Worm (Caenorhabditis elegans): ENCODE measurements around the gene str-190.
A peak's percentile ranks its signal among the peaks of the same experiment; 100 is the strongest.
"Not testable (repeated sequence)": the region's sequence is repeated elsewhere in the genome, so short reads cannot be mapped to it uniquely, and the experiment has no call there.

str-190 gene

DNA sequence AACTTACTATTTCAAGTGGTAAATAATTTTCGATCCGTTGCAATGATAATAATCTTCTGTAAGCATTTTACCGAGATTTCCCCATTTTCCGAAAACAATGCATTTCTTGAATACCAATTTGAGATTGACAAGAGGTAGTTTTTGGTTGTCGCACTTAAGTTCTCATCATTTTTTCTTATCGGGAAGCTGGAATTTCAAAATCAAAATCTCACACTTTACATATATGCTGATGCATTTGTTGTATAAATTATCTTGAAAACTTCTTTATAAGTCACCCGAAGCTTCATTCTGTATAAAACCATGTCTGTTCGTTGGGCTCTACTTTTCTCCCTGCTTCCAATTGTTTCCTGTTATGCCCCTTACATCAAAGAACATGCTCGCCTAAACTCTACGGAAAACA lies 26.9 kb downstream of the str-190 start, which contains the start of gene try-11:
TSS of gene try-11 (plus strand) at position 301 of the 400 bp plus-strand sequence.
- no peak for TF ChIP-seq ZK546.5 (tag; optimal IDR thresholded peaks at IDR 0.05)
- no peak for TF ChIP-seq nfya-1 (tag; optimal IDR thresholded peaks at IDR 0.05; ENCODE audit: insufficient read depth)
- no peak for TF ChIP-seq pqm-1 (tag; optimal IDR thresholded peaks at IDR 0.05)
- no peak for TF ChIP-seq R02D3.7 (tag; optimal IDR thresholded peaks at IDR 0.05)
- no peak for TF ChIP-seq sea-2 (GFP tag; optimal IDR thresholded peaks at IDR 0.05)
- no peak for TF ChIP-seq ceh-16 (tag; optimal IDR thresholded peaks at IDR 0.05)

DNA sequence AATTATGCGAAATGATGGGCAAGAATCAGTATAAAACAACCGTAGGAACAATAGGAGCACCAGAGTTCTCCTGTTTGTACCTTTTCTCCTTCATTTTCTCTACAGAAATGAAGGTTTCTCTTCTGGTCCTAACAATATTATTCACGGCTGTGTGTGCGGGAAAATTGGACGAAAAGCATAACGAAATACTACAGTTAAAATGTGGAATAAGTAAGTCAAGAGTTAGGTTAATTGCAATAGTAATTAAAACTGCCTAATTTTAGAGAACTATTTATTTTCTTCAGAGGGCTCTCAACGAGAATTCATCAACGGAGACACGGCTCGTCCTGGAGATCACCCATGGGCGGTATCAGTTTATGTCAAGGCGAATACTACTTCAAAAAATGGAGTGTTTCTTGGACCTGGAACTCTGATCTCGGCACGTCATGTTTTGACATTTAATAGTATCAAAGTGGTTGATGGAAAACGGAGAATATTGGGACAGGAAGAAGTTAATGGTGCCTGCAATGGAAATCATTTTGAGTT lies 28.9 kb downstream of the str-190 start, which contains the start of gene try-12:
TSS of gene try-12 (plus strand) at position 51 of the 525 bp plus-strand sequence.
- TF ChIP-seq ceh-28 (tag; optimal IDR thresholded peaks at IDR 0.05) (no peak), lsy-12 (tag; optimal IDR thresholded peaks at IDR 0.05) (no peak), hmg-11 (tag; optimal IDR thresholded peaks at IDR 0.05) (no peak), mdl-1 (tag; optimal IDR thresholded peaks at IDR 0.05) (no peak)

DNA sequence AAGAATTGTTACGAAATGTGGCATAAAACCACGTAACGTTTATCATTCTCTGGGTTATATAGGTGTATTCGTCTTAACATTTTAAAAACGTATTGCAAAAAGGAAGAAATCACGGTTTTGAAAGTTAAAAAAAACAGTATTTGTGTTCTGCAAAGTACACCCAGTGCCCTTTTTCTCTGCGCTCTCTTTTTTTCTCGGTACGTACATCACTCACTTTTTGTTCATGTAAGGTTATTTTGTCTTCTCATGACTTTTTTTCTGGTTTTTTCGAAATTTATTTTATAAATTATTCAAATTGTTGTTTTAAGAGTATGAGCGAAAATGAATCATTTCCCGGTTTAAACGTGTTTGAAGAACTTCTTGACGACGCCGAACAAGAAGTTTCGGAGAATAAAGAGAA lies 31.3 kb downstream of the str-190 start, which contains the start of gene F25E5.5:
TSS of gene F25E5.5 (plus strand) at position 301 of the 400 bp plus-strand sequence.
- TF ChIP-seq nhr-28 (tag; optimal IDR thresholded peaks at IDR 0.05) (no peak), ceh-28 (tag; optimal IDR thresholded peaks at IDR 0.05) (no peak), ZK546.5 (tag; optimal IDR thresholded peaks at IDR 0.05) (no peak), eor-1 (tag; optimal IDR thresholded peaks at IDR 0.05) (no peak), ztf-4 (tag; optimal IDR thresholded peaks at IDR 0.05) (no peak), fkh-2 (tag; optimal IDR thresholded peaks at IDR 0.05) (no peak), lin-15B (tag; optimal IDR thresholded peaks at IDR 0.05) (no peak), egl-27 (tag; optimal IDR thresholded peaks at IDR 0.05) (no peak), egl-5 (tag; optimal IDR thresholded peaks at IDR 0.05) (no peak), snpc-4 (tag; optimal IDR thresholded peaks at IDR 0.05) (no peak), elt-1 (tag; optimal IDR thresholded peaks at IDR 0.05) (no peak), nhr-77 (tag; optimal IDR thresholded peaks at IDR 0.05) (no peak)

DNA sequence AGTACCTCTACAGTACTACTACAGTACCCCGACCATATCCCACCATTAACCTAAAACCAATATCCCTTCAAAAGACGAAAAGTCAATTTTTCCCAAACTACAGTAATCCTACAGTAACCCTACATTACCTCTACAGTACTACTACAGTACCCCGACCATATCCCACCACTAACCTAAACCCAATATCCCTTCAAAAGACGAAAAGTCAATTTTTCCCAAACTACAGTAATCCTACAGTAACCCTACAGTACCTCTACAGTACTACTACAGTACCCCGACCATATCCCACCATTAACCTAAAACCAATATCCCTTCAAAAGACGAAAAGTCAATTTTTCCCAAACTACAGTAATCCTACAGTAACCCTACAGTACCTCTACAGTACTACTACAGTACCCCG lies 34.0 kb downstream of the str-190 start, which contains the start of gene nhr-141:
TSS of gene nhr-141 (plus strand) at position 331 of the 400 bp plus-strand sequence.
- TF ChIP-seq nfya-1 (tag; optimal IDR thresholded peaks at IDR 0.05; ENCODE audit: insufficient read depth); nhr-12 (tag; optimal IDR thresholded peaks at IDR 0.05); snpc-4 (tag; optimal IDR thresholded peaks at IDR 0.05): not testable (repeated sequence)

DNA sequence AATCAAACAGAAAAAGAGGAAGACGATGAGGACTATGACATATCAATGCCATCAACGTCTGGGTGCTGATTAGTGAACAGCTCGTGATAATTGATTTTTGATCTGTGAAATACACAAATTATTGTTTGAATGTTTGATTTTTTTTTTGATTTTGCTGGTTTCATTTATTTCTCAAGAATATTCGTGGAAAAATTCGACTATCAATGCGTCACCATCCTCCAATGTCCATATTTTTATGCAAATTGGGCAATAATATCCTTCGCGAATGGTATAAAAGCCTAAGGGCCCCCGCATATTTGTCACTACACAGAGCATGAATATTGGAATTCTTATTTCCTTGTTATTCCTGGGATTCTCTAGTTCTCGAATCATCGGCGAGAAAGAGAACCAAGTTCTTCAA lies 38.5 kb downstream of the str-190 start, which contains the start of gene try-13:
TSS of gene try-13 (plus strand) at position 301 of the 400 bp plus-strand sequence.
- no peak for TF ChIP-seq nhr-25 (tag; optimal IDR thresholded peaks at IDR 0.05)
- no peak for TF ChIP-seq egl-5 (tag; optimal IDR thresholded peaks at IDR 0.05)

DNA sequence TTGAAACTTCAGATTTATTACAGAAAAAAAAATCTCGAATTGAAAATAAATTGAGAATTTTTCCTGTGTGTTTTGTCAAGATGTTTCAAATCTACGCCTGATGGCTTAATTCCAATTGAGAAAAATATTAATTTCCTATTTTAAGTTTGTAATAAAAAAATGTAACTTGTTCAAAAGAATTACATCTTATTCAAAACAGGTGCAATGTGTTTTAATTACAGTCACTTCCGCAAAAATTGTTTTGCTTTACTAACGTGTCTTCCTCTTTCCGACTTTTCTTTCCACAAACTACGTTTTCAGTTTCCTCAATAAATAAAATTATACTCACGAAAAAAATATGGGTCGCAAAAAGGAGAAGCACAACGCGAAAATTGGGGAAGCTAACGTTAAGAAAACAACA lies 40.3 kb downstream of the str-190 start, which contains the start of gene F25E5.16:
TSS of gene F25E5.16 (plus strand) at position 301 of the 400 bp plus-strand sequence.
- TF ChIP-seq fkh-10 (GFP tag; optimal IDR thresholded peaks at IDR 0.05), result no peak
- no peak for TF ChIP-seq elt-1 (tag; optimal IDR thresholded peaks at IDR 0.05)
- no peak for TF ChIP-seq skn-1 (tag; optimal IDR thresholded peaks at IDR 0.05)
- TF ChIP-seq daf-12 (tag; optimal IDR thresholded peaks at IDR 0.05), result no peak

DNA sequence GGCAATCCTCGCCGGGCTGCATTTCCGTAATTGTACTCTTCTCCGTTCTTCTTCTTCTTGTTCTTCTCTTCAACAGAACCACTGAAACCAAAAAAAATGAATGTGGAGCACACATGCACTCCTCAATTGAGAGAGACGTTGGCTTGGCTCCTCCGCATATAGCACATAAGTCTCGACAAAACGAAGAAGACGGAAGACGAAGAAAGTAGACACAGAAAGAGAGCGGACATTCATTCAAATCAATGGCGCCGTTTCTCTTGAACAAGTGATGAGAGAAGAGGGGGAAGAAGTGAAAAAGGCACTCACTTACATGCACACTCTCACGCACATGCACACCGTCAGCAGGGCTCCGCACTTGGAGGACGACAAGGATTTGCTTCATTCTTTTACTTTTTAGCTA lies 40.8 kb downstream of the str-190 start, which contains the start of gene F25E5.9:
TSS of gene F25E5.9 (minus strand) at position 382 of the 400 bp plus-strand sequence.
- TF ChIP-seq fkh-10 (GFP tag; optimal IDR thresholded peaks at IDR 0.05), result peak; percentile 28
- TF ChIP-seq ceh-28 (tag; optimal IDR thresholded peaks at IDR 0.05), result no peak
- TF ChIP-seq hmg-11 (tag; optimal IDR thresholded peaks at IDR 0.05), result no peak
- TF ChIP-seq R02D3.7 (tag; optimal IDR thresholded peaks at IDR 0.05), result no peak
- no peak for TF ChIP-seq ceh-82 (tag; optimal IDR thresholded peaks at IDR 0.05)
- TF ChIP-seq nhr-11 (tag; optimal IDR thresholded peaks at IDR 0.05), result no peak
- TF ChIP-seq elt-2 (tag; optimal IDR thresholded peaks at IDR 0.05), result no peak
- TF ChIP-seq nhr-76 (tag; optimal IDR thresholded peaks at IDR 0.05), result no peak
- TF ChIP-seq ztf-11 (tag; optimal IDR thresholded peaks at IDR 0.05), result no peak
- TF ChIP-seq nhr-77 (tag; optimal IDR thresholded peaks at IDR 0.05), result no peak
- peak; percentile 3 for TF ChIP-seq lin-39 (tag; optimal IDR thresholded peaks at IDR 0.05)
- TF ChIP-seq ceh-9 (tag; optimal IDR thresholded peaks at IDR 0.05), result no peak
- TF ChIP-seq ama-1 (optimal IDR thresholded peaks at IDR 0.05), result peak; percentile 10
- no peak for TF ChIP-seq egl-5 (tag; optimal IDR thresholded peaks at IDR 0.05)
- no peak for TF ChIP-seq tbx-2 (tag; optimal IDR thresholded peaks at IDR 0.05)
- no peak for TF ChIP-seq aly-2 (tag; optimal IDR thresholded peaks at IDR 0.05)
- no peak for TF ChIP-seq nhr-12 (tag; optimal IDR thresholded peaks at IDR 0.05)
- TF ChIP-seq egl-27 (tag; optimal IDR thresholded peaks at IDR 0.05), result no peak
- no peak for TF ChIP-seq nhr-28 (tag; optimal IDR thresholded peaks at IDR 0.05)
- no peak for TF ChIP-seq nhr-23 (tag; optimal IDR thresholded peaks at IDR 0.05)
- TF ChIP-seq snpc-4 (tag; optimal IDR thresholded peaks at IDR 0.05), result peak; percentile 32
- no peak for TF ChIP-seq elt-3 (tag; optimal IDR thresholded peaks at IDR 0.05)
- TF ChIP-seq elt-1 (tag; optimal IDR thresholded peaks at IDR 0.05), result no peak
- TF ChIP-seq nfya-1 (tag; optimal IDR thresholded peaks at IDR 0.05; ENCODE audit: insufficient read depth), result peak; percentile 51
- TF ChIP-seq unc-39 (tag; optimal IDR thresholded peaks at IDR 0.05), result no peak
- no peak for TF ChIP-seq fos-1 (tag; optimal IDR thresholded peaks at IDR 0.05)
- no peak for TF ChIP-seq lsy-12 (tag; optimal IDR thresholded peaks at IDR 0.05)

All from whole organism, L3 larva.